Fruit fly (Drosophila melanogaster) whole organism: Measurements from ENCODE around the gene CG17746.

ENCODE experiments used
- CG8478 ChIP-seq: fragments of >200 bp; optimal IDR thresholded peaks from 2 replicates; lab custom pipeline; 2018; ENCODE audit warnings: inconsistent platforms
- Dll ChIP-seq: fragments of >200 bp; optimal IDR thresholded peaks from 2 replicates; lab custom pipeline; 2017
- EcR ChIP-seq, 2 experiments: fragments of >200 bp; optimal IDR thresholded peaks; 2 replicates each; lab custom pipeline; 2017; ENCODE audit warnings: missing biosample characterization in 2 of 2, missing genetic modification characterization in 2 of 2, missing genetic modification reagents in 2 of 2
- pan ChIP-seq: fragments of >200 bp; optimal IDR thresholded peaks from 2 replicates; lab custom pipeline; 2017
- psq ChIP-seq: fragments of >200 bp; optimal IDR thresholded peaks from 2 replicates; lab custom pipeline; 2017
- usp ChIP-seq: fragments of >200 bp; optimal IDR thresholded peaks from 2 replicates; lab custom pipeline; 2017; ENCODE audit warnings: missing biosample characterization, missing genetic modification characterization, mixed read lengths

The CG17746 gene

dm6 chr3L:3257690-3258089, 18.3 kb upstream of the CG17746 start, which contains the start of gene ckd:
Gene ckd (plus strand): TSS chr3L:3257878.
- TF ChIP-seq usp (GFP tag; lab: Kevin White, UChicago) (no peak), EcR (GFP tag; optimal IDR thresholded peaks at IDR 0.05; lab: Kevin White, UChicago) (no peak), Dll (lab: Kevin White, UChicago) (no peak), psq (no peak), CG8478 (no peak), pan (no peak)

dm6 chr3L:3253631-3254030, 14.3 kb upstream of the CG17746 start:
- TF ChIP-seq CG8478, result no peak
- TF ChIP-seq psq, result no peak
- no peak for TF ChIP-seq EcR (GFP tag; optimal IDR thresholded peaks at IDR 0.05; lab: Kevin White, UChicago)
- TF ChIP-seq pan, result no peak
- TF ChIP-seq usp (GFP tag; lab: Kevin White, UChicago), result no peak
- TF ChIP-seq Dll (lab: Kevin White, UChicago), result no peak

DNA sequence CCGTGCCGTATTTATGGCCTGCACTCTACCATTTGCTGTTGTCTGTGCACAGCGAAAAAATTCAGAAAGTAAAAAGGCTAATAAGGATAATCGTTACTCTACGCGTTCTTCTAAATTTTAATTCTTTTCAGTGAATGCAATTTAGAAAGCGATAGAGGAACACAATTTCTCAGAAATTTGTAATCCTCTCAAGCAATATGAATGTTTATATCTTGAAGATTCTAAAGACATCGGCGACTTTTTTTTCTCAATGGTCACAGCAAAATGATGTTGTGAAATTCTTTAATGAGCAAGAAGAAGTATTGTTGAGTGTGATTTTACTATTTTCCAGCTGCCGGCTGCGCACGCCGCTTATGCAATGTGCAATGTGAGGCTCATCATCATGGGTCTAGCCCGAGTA, 13.5 kb upstream of the CG17746 start:
- TF ChIP-seq psq (no peak), EcR (GFP tag; optimal IDR thresholded peaks at IDR 0.05; lab: Kevin White, UChicago) (no peak), Dll (lab: Kevin White, UChicago) (no peak), pan (no peak), usp (GFP tag; lab: Kevin White, UChicago) (no peak), CG8478 (no peak)

- TF ChIP-seq EcR (GFP tag; optimal IDR thresholded peaks at IDR 0.05; lab: Kevin White, UChicago) (no peak), pan (no peak)
Observed at dm6 chr3L:3251659-3252490, 12.5 kb upstream of the CG17746 start.

DNA sequence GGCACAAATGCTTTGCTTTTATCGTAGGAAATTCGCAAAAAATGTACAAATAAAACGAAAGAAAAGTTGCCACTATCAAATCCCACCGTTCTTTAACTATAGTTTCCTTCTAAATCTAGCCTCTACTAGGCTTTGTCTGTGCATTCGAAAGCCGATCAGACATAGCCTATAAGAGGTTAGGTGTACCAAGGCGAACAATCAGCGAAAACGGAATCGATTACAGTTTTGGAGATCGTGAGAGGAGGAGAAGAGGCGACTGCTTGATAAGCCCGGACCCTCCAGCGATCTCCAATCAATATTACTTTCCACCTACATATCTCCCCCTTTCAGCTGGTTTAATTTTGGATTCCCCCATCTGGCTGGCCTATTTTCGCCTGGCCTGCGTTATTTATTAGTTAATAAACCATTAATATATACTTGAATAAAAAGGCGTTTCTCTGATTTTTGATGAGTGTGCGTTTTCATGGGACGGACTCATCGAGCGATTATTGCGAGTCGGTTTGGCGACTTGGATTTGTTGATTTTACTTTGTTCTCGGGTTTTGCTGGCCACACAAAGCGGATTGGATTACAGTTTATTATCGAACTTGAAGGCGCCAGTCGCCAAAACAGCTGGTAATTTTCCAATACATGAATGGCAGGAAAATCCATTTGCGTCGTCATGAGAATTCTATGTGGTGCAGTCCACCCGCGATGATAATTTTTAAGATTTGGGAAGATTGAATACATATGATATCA, 11.7 kb upstream of the CG17746 start:
- no peak for TF ChIP-seq pan

DNA sequence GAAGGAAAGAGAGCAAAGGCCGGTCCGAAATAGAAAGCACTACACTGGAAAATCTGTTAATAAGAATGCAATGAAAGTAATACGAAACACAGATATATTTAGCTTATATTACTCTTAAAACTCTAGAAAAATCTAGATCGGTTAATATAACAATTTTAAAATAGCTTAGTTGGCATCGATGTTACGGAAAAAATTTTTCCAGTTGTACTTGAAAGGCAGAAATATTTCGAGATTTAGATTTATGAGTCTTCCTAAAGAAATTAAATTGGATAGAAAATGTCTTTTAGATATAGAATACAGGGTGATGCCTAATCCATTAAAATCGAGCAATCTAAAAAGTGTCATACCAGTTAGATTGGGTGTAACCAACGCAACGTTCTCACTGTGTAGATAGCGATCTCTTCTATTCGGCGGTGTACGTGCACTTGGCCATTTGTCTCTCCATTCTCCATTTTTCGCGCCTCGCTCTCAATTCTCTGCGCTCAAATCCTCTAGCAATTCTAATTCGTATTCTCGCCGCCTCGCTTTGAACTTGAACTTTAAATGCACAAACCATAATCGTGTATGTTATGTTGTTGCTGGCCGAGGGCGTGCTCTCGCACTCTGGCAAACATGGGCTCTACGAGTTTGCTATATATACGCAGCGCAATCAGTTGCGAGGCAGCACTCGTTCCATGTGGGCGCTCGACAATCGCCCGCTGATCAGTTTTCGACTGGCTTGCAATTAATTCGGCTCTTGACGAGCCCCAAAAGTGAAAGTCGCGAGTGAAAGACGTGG, 10.8 kb upstream of the CG17746 start:
- TF ChIP-seq psq (no peak), pan (no peak), Dll (lab: Kevin White, UChicago) (no peak), usp (GFP tag; lab: Kevin White, UChicago) (no peak), EcR (GFP tag; optimal IDR thresholded peaks at IDR 0.05; lab: Kevin White, UChicago) (no peak), CG8478 (no peak)

DNA sequence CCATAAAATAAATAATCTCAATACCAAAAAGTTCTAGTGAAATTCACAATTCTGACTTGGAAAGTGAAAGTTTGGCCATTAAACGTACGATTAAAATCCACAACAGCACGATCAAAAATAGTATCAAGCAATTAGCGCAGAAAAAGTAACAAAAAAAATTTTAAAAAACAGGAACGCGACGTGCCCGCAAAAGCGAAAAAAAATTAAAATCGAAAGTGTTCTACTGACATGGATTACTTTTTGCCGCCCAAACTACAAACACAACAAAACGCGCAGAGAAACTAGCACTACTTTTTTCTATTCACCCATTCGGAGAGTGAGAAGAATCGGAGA, 10.3 kb upstream of the CG17746 start:
- TF ChIP-seq CG8478, result no peak
- TF ChIP-seq usp (GFP tag; lab: Kevin White, UChicago), result no peak
- TF ChIP-seq pan, result no peak

DNA sequence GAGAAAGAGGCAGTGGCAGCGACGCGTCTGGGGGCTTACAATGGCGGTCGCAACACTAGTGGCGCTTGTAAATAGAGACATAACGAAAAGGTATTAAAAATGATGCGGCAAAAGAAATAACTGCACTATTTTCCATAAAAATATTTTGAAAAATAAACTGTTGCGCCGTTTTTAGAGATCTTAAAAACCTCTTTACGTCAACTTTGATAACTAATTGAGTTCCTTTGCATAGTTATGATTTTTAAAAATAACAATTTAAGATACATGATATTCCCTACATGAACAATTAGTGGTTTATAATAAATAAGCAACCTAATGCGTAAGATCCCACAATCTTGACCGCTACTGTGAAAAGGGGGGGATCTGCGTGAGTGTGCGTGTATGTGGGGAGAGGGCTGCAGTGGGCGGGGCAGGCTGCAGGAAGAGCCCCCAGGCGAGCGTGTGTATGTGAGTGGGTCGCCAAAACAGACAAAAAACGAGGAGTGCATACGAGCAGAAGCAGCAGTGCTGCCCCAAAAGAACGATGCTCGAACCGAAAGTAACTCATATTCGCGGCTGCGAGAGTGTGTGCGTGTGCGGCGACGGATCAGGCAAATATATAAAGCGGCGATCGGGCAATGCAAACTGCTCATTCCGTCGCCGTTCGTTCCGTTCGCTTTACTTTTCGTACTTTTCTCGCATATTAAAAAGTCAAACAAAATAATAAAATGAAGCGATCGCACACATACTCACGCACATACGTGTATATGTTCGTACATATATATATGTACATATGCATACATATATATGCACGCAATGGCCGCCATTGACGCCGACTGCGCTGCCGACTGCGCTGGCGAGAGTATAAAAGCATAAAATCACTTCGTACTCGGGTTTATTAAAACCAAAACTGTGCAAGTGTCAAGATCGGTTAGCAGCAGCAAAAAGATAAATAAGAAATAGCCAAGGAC, 9.6 kb upstream of the CG17746 start:
- TF ChIP-seq CG8478, result no peak
- TF ChIP-seq psq, result no peak
- TF ChIP-seq EcR (GFP tag; optimal IDR thresholded peaks at IDR 0.05; lab: Kevin White, UChicago), result no peak
- TF ChIP-seq usp (GFP tag; lab: Kevin White, UChicago), result no peak
- no peak for TF ChIP-seq pan

DNA sequence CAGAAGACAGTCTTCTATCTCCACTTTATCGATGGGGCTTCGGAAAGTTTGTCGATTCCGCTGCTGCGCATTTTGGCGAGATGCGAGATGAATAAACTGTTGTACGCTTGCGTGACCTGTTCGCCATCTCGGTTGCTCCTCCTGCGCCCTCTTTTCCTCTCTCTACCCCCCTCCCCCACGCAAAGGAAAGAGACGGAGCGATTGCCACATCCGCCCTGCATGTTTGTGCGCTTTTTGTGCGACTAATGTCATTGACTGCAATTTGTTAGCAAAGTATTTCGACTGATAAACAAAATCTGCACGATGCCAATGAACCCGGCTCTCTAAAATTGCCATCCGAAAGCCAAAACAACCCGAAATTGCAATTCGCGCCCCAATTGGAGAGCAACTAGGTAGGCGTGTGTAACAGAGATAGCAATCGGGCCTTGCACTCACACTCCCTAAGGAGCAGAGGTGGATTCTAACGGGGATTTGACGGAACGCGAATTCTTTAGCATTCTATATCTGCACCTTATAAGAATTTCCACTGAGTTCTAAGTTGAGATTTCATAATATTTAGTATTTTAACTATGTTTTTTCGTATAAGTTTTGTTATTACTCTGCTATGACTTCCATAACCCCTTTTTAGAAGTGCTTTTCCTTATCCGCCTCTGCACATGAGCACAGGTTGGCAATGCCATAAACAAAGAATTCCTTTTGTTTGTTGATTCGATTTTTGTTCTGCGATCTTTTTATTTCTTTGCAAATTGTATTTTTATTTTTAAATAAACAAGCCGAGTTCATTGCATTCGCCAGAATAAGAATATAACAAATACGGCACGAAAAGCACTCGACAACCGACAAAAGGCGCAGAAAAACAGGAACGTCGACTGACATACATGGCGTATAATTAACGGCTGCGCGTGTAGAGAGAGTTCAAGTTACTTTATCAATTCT, 8.0 kb upstream of the CG17746 start, which contains the start of gene CG43389:
CG43389 (plus strand) TSS at position 886 of the 936 bp plus-strand sequence.
- TF ChIP-seq usp (GFP tag; lab: Kevin White, UChicago) (no peak), Dll (lab: Kevin White, UChicago) (peak; percentile 24), pan (no peak), psq (no peak), CG8478 (peak; percentile 57), EcR (GFP tag; optimal IDR thresholded peaks at IDR 0.05; lab: Kevin White, UChicago) (peak; percentile 66 to 92)

DNA sequence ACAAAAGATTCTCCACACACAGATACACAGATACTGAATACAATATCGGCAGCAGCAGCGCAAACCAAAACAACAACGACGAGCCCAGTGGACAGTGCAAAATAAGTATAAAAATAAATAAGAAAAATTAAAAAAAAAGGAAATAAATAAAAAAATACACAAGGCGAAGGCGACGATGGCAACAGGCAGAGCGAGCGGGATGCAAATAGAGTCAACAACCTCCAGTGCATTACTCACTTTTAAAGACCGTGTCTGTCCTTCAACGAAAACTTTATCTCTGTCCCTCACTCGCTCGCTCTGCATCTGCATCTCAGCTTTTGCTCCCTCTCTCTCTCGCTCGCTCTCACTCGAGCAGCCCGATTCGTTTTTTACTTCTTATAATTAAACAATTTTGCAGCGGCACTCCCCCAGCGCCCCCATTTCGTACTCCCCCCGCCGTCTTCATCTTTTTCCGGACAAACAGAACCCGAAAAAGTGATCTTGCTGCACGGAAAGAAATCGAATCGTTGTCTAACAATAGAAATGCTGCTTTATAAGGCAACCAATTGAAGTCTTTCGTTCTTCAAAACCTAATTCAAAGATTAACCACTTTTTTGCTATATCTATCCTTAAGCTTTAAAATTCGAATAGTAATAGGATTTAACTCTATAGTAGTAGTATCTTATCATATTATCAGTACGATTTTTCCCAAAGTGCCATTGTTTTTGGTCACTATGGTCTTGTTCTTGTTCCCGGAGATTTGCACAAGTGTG, 7.2 kb upstream of the CG17746 start:
- peak; percentile 69 for TF ChIP-seq Dll (lab: Kevin White, UChicago)
- TF ChIP-seq EcR (GFP tag; optimal IDR thresholded peaks at IDR 0.05; lab: Kevin White, UChicago), result peak; percentile 87 to 93
- TF ChIP-seq pan, result no peak
